Fruit fly (Drosophila melanogaster) whole organism, embryonic: Measurements from ENCODE around the gene CG15927.

ENCODE experiments used
- B-H2 ChIP-seq: fragments of 200-800 bp; sonication (Bioruptor generic); optimal IDR thresholded peaks from 2 replicates; lab custom pipeline; 2018; ENCODE audit warnings: missing biosample characterization, mild to moderate bottlenecking, missing genetic modification characterization
- Blimp-1 ChIP-seq: fragments of 200-800 bp; sonication (Bioruptor generic); optimal IDR thresholded peaks from 3 replicates; lab custom pipeline; 2018; ENCODE audit warnings: missing biosample characterization, missing genetic modification characterization, mild to moderate bottlenecking, moderate library complexity, missing genetic modification reagents
- CG10267 ChIP-seq: fragments of 200-800 bp; sonication (Bioruptor generic); optimal IDR thresholded peaks from 2 replicates; lab custom pipeline; 2018; ENCODE audit warnings: missing biosample characterization, mild to moderate bottlenecking, missing genetic modification characterization, moderate library complexity
- CG11093 ChIP-seq: fragments of 200-800 bp; sonication (Bioruptor generic); IDR thresholded peaks from 3 replicates; pipeline ENCODE4 v1.3.6; 2022; ENCODE audit warnings: missing biosample characterization, missing genetic modification characterization
- CG12071 ChIP-seq: fragments of 200-800 bp; sonication (Bioruptor generic); optimal IDR thresholded peaks from 3 replicates; lab custom pipeline; 2018; ENCODE audit warnings: missing biosample characterization, mild to moderate bottlenecking, missing genetic modification characterization
- CG12104 ChIP-seq: fragments of 200-800 bp; sonication (Bioruptor generic); optimal IDR thresholded peaks from 3 replicates; lab custom pipeline; 2016; ENCODE audit warnings: missing biosample characterization, missing genetic modification characterization
- CG12155 ChIP-seq: fragments of 200-800 bp; sonication (Bioruptor generic); optimal IDR thresholded peaks from 3 replicates; lab custom pipeline; 2016; ENCODE audit warnings: missing biosample characterization, missing genetic modification characterization
- CG12744 ChIP-seq: fragments of 200-800 bp; sonication (Bioruptor generic); optimal IDR thresholded peaks from 2 replicates; lab custom pipeline; 2016; ENCODE audit warnings: missing biosample characterization, missing genetic modification characterization
- CG12942 ChIP-seq: fragments of 200-800 bp; sonication (Bioruptor generic); optimal IDR thresholded peaks from 3 replicates; lab custom pipeline; 2016; ENCODE audit warnings: missing biosample characterization, missing genetic modification characterization
- CG15011 ChIP-seq: fragments of 200-800 bp; sonication (Bioruptor generic); optimal IDR thresholded peaks from 3 replicates; lab custom pipeline; 2018; ENCODE audit warnings: missing biosample characterization, mild to moderate bottlenecking, missing genetic modification characterization
- CG15269 ChIP-seq: fragments of 200-800 bp; sonication (Bioruptor generic); optimal IDR thresholded peaks from 2 replicates; lab custom pipeline; 2018; ENCODE audit warnings: missing biosample characterization, mild to moderate bottlenecking, missing genetic modification characterization, moderate library complexity
- CG15696 ChIP-seq: fragments of 200-800 bp; sonication (Bioruptor generic); optimal IDR thresholded peaks from 2 replicates; lab custom pipeline; 2019; ENCODE audit warnings: missing biosample characterization, mild to moderate bottlenecking, missing genetic modification characterization, moderate library complexity
- CG16813 ChIP-seq: fragments of 200-800 bp; sonication (Bioruptor generic); IDR thresholded peaks from 3 replicates; pipeline ENCODE4 v1.3.6; 2022; ENCODE audit warnings: missing biosample characterization, missing genetic modification characterization; ENCODE audit not compliant: partially characterized antibody
- CG1832 ChIP-seq: fragments of 200-800 bp; sonication (Bioruptor generic); optimal IDR thresholded peaks from 2 replicates; lab custom pipeline; 2017; ENCODE audit warnings: missing biosample characterization, mild to moderate bottlenecking, missing genetic modification characterization, inconsistent platforms
- CG3838 ChIP-seq: fragments of 200-800 bp; sonication (Bioruptor generic); optimal IDR thresholded peaks from 3 replicates; lab custom pipeline; 2016; ENCODE audit warnings: missing biosample characterization, missing genetic modification characterization
- CG4360 ChIP-seq: fragments of 200-800 bp; sonication (Bioruptor generic); IDR thresholded peaks from 2 replicates; pipeline ENCODE4 v1.3.6; 2022; ENCODE audit warnings: missing biosample characterization, missing genetic modification characterization
- CG4820 ChIP-seq: fragments of 200-800 bp; sonication (Bioruptor generic); optimal IDR thresholded peaks from 3 replicates; lab custom pipeline; 2016; ENCODE audit warnings: missing biosample characterization, missing genetic modification characterization
- CG5953 ChIP-seq: fragments of 200-800 bp; sonication (Bioruptor generic); IDR thresholded peaks from 2 replicates; pipeline ENCODE4 v1.3.6; 2022; ENCODE audit warnings: missing biosample characterization, missing genetic modification characterization
- CG6654 ChIP-seq: fragments of 200-800 bp; sonication (Bioruptor generic); optimal IDR thresholded peaks from 2 replicates; lab custom pipeline; 2017; ENCODE audit warnings: missing biosample characterization, mild to moderate bottlenecking, missing genetic modification characterization
- CG6765 ChIP-seq: fragments of 200-800 bp; sonication (Bioruptor generic); optimal IDR thresholded peaks from 3 replicates; lab custom pipeline; 2017; ENCODE audit warnings: missing biosample characterization, mild to moderate bottlenecking, missing genetic modification characterization
- Dbx ChIP-seq: fragments of 200-800 bp; sonication (Bioruptor generic); IDR thresholded peaks from 3 replicates; pipeline ENCODE4 v1.3.6; 2022; ENCODE audit warnings: missing biosample characterization, missing genetic modification characterization
- Doc3 ChIP-seq: fragments of 200-800 bp; sonication (Bioruptor generic); IDR thresholded peaks from 3 replicates; pipeline ENCODE4 v1.3.6; 2022; ENCODE audit warnings: missing biosample characterization, missing genetic modification characterization; ENCODE audit not compliant: partially characterized antibody
- GATAe ChIP-seq: fragments of 200-800 bp; sonication (Bioruptor generic); conservative IDR thresholded peaks from 2 replicates; pipeline ENCODE4 v1.3.6; 2022; ENCODE audit warnings: missing biosample characterization, missing genetic modification characterization
- HLHmδ ChIP-seq: fragments of 200-800 bp; sonication (Bioruptor generic); optimal IDR thresholded peaks from 2 replicates; lab custom pipeline; 2018; ENCODE audit warnings: missing biosample characterization, mild to moderate bottlenecking, missing genetic modification characterization, moderate library complexity
- Hand ChIP-seq: fragments of 200-800 bp; sonication (Bioruptor generic); optimal IDR thresholded peaks from 2 replicates; lab custom pipeline; 2017; ENCODE audit warnings: mild to moderate bottlenecking, missing biosample characterization, missing genetic modification reagents, missing genetic modification characterization
- MTF-1 ChIP-seq: fragments of 200-800 bp; sonication (Bioruptor generic); optimal IDR thresholded peaks from 2 replicates; lab custom pipeline; 2018; ENCODE audit warnings: missing biosample characterization, mild to moderate bottlenecking, missing genetic modification characterization, borderline replicate concordance
- Trl ChIP-seq, 3 experiments: fragments of >200 bp in 2 of 3; fragments of 200-800 bp in 1 of 3; sonication (Bioruptor generic) in 1 of 3; optimal IDR thresholded peaks; 2 replicates in 1 of 3; 3 replicates in 2 of 3; lab custom pipeline; 2016 to 2017; ENCODE audit warnings: missing biosample characterization in 1 of 3, missing genetic modification characterization in 1 of 3
- ase ChIP-seq: fragments of 200-800 bp; sonication (Bioruptor generic); IDR thresholded peaks from 3 replicates; pipeline ENCODE4 v1.3.6; 2022; ENCODE audit warnings: missing biosample characterization, missing genetic modification characterization
- bab2 ChIP-seq: fragments of 200-800 bp; sonication (Bioruptor generic); optimal IDR thresholded peaks from 2 replicates; lab custom pipeline; 2016; ENCODE audit warnings: missing biosample characterization, missing genetic modification characterization
- bowl ChIP-seq: fragments of 200-800 bp; sonication (Bioruptor generic); IDR thresholded peaks from 2 replicates; pipeline ENCODE4 v1.3.6; 2022; ENCODE audit warnings: missing biosample characterization, missing genetic modification characterization
- chn ChIP-seq: fragments of 200-800 bp; sonication (Bioruptor generic); optimal IDR thresholded peaks from 2 replicates; lab custom pipeline; 2016; ENCODE audit warnings: missing biosample characterization, missing genetic modification characterization
- cwo ChIP-seq: fragments of 200-800 bp; sonication (Bioruptor generic); optimal IDR thresholded peaks from 3 replicates; lab custom pipeline; 2017; ENCODE audit warnings: missing biosample characterization, missing genetic modification characterization, mild to moderate bottlenecking, moderate library complexity, missing genetic modification reagents
- dati ChIP-seq: fragments of 200-800 bp; sonication (Bioruptor generic); IDR thresholded peaks from 2 replicates; pipeline ENCODE4 v1.3.6; 2022; ENCODE audit warnings: missing biosample characterization, missing genetic modification characterization
- dimm ChIP-seq: fragments of 200-800 bp; sonication (Bioruptor generic); IDR thresholded peaks from 2 replicates; pipeline ENCODE4 v1.3.6; 2022; ENCODE audit warnings: missing biosample characterization, missing genetic modification characterization
- ems ChIP-seq: fragments of 200-800 bp; sonication (Bioruptor generic); optimal IDR thresholded peaks from 3 replicates; lab custom pipeline; 2016; ENCODE audit warnings: missing biosample characterization, missing genetic modification characterization
- esg ChIP-seq: fragments of 200-800 bp; sonication (Bioruptor generic); conservative IDR thresholded peaks from 2 replicates; pipeline ENCODE4 v1.3.6; 2022; ENCODE audit warnings: missing biosample characterization, missing genetic modification characterization
- eyg ChIP-seq: fragments of 200-800 bp; sonication (Bioruptor generic); optimal IDR thresholded peaks from 3 replicates; lab custom pipeline; 2016; ENCODE audit warnings: missing biosample characterization, missing genetic modification characterization
- grn ChIP-seq: fragments of 200-800 bp; sonication (Bioruptor generic); optimal IDR thresholded peaks from 3 replicates; lab custom pipeline; 2017; ENCODE audit warnings: missing biosample characterization, missing genetic modification characterization
- hbn ChIP-seq: fragments of 200-800 bp; sonication (Bioruptor generic); IDR thresholded peaks from 2 replicates; pipeline ENCODE4 v1.3.6; 2022; ENCODE audit warnings: missing biosample characterization, missing genetic modification characterization; ENCODE audit not compliant: partially characterized antibody
- maf-S ChIP-seq: fragments of 200-800 bp; sonication (Bioruptor generic); optimal IDR thresholded peaks from 2 replicates; lab custom pipeline; 2016; ENCODE audit warnings: missing biosample characterization, missing genetic modification characterization
- otp ChIP-seq: fragments of 200-800 bp; sonication (Bioruptor generic); IDR thresholded peaks from 3 replicates; pipeline ENCODE4, ENCODE4 v1.3.6; 2022; ENCODE audit warnings: missing biosample characterization, missing genetic modification characterization
- p53 ChIP-seq: fragments of 200-800 bp; sonication (Bioruptor generic); optimal IDR thresholded peaks from 2 replicates; lab custom pipeline; 2016; ENCODE audit warnings: missing biosample characterization, missing genetic modification characterization
- phol ChIP-seq: fragments of 200-800 bp; sonication (Bioruptor generic); optimal IDR thresholded peaks from 3 replicates; lab custom pipeline; 2018; ENCODE audit warnings: missing biosample characterization, mild to moderate bottlenecking, missing genetic modification characterization, moderate library complexity
- pita ChIP-seq: fragments of 200-800 bp; sonication (Bioruptor generic); optimal IDR thresholded peaks from 2 replicates; lab custom pipeline; 2017; ENCODE audit warnings: missing biosample characterization, mild to moderate bottlenecking, missing genetic modification characterization
- rib ChIP-seq: fragments of 200-800 bp; sonication (Bioruptor generic); IDR thresholded peaks from 2 replicates; pipeline ENCODE4 v1.3.6; 2022; ENCODE audit warnings: missing biosample characterization, missing genetic modification characterization
- unc-4 ChIP-seq: fragments of 200-800 bp; sonication (Bioruptor generic); IDR thresholded peaks from 2 replicates; pipeline ENCODE4 v1.3.6; 2022; ENCODE audit warnings: missing biosample characterization, missing genetic modification characterization; ENCODE audit not compliant: partially characterized antibody
- zen ChIP-seq: fragments of 200-800 bp; sonication (Bioruptor generic); optimal IDR thresholded peaks from 3 replicates; lab custom pipeline; 2018; ENCODE audit warnings: missing biosample characterization, mild to moderate bottlenecking, missing genetic modification characterization, moderate library complexity
- zf30C ChIP-seq: fragments of 200-800 bp; sonication (Bioruptor generic); optimal IDR thresholded peaks from 3 replicates; lab custom pipeline; 2018; ENCODE audit warnings: missing biosample characterization, mild to moderate bottlenecking, missing genetic modification characterization
- zfh1 ChIP-seq: fragments of 200-800 bp; sonication (Bioruptor generic); IDR thresholded peaks from 3 replicates; pipeline ENCODE4 v1.3.6; 2022; ENCODE audit warnings: missing biosample characterization, missing genetic modification characterization

CG15927 gene

DNA sequence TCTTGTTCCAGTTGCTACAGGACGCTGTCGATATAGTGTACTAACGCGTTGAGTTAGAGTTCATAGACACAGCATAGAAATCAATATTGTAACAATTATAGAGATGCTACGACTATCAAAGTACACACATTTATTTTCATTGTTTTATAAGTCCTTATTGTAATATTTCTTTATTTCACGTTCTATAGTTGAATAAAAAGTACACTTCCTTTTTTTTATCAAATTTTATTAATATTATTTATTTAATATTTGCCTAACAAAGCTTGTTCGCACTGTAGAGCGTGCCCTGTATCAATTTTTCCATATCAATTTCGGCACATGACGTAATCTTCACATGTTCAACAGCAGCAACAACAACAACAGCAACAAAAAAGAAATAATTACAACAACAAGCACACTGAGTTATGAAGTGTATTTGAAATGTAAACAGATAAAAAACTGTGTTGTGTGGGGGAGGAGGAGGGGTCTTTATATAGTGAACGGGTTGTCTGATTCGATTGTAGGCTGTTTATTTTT, 19.5 kb downstream of the CG15927 start (continued):
- no peak for TF ChIP-seq CG12744
- peak; percentile 88 for TF ChIP-seq CG4360
- peak; percentile 39; the same call in 1 of the 3 replicates for TF ChIP-seq CG11093 (GFP tag; lab: Robert Waterston, UW)
- TF ChIP-seq CG6765 (GFP tag; lab: Kevin White, UChicago) = peak; percentile 14
- TF ChIP-seq Dbx (GFP tag; lab: Robert Waterston, UW) = peak; percentile 58; the same call in 2 of the 3 replicates
- peak; percentile 78 for TF ChIP-seq esg (GFP tag; lab: Robert Waterston, UW)
- TF ChIP-seq zfh1 = 0 out of 3 replicates have a peak, but pooled peaks have one; percentile 39
- peak; percentile 24; the same call in 1 of the 2 replicates for TF ChIP-seq CG5953 (GFP tag; lab: Robert Waterston, UW)
- no peak for TF ChIP-seq hbn (GFP tag; lab: Robert Waterston, UW)
- TF ChIP-seq otp (GFP tag; lab: Robert Waterston, UW) = 0 out of 3 replicates have a peak, but pooled peaks have one; percentile 15
- TF ChIP-seq CG12155 (GFP tag; lab: Kevin White, UChicago) = peak; percentile 69
- TF ChIP-seq CG10267 (tag; lab: Kevin White, UChicago) = peak; percentile 72
- no peak for TF ChIP-seq CG12071
- peak; percentile 72 for TF ChIP-seq Hand (GFP tag; lab: Kevin White, UChicago)
- no peak for TF ChIP-seq maf-S (GFP tag; lab: Kevin White, UChicago)
- TF ChIP-seq CG12104 (GFP tag; lab: Kevin White, UChicago) = peak; percentile 64
- TF ChIP-seq Doc3 (GFP tag; lab: Robert Waterston, UW) = no peak
- TF ChIP-seq Trl (optimal IDR thresholded peaks at IDR 0.05; lab: Kevin White, UChicago) = no peak
- no peak for TF ChIP-seq Trl (GFP tag; optimal IDR thresholded peaks at IDR 0.05; lab: Kevin White, UChicago)
- TF ChIP-seq phol (tag; lab: Kevin White, UChicago) = peak; percentile 85
- peak; percentile 1 for TF ChIP-seq CG3838 (GFP tag; lab: Kevin White, UChicago)
- TF ChIP-seq CG15011 = no peak
- TF ChIP-seq grn (GFP tag; lab: Kevin White, UChicago) = no peak
- no peak for TF ChIP-seq MTF-1
- TF ChIP-seq CG15696 = peak; percentile 53
- peak; percentile 82 for TF ChIP-seq Blimp-1 (GFP tag; lab: Kevin White, UChicago)
- no peak for TF ChIP-seq dimm (GFP tag; lab: Robert Waterston, UW)
- TF ChIP-seq CG12942 (GFP tag; lab: Kevin White, UChicago) = peak; percentile 49
- no peak for TF ChIP-seq bowl (GFP tag; lab: Robert Waterston, UW)
- TF ChIP-seq p53 (GFP tag; lab: Kevin White, UChicago) = no peak
- no peak for TF ChIP-seq HLHmδ (GFP tag; lab: Kevin White, UChicago)
- TF ChIP-seq zen (tag; lab: Kevin White, UChicago) = peak; percentile 47
- peak; percentile 18 for TF ChIP-seq CG6654
- no peak for TF ChIP-seq pita (GFP tag; lab: Kevin White, UChicago)
- TF ChIP-seq ase (GFP tag; lab: Robert Waterston, UW) = 0 out of 3 replicates have a peak, but pooled peaks have one; percentile 28
- peak; percentile 34 for TF ChIP-seq B-H2 (GFP tag; lab: Kevin White, UChicago)
- TF ChIP-seq eyg (GFP tag; lab: Kevin White, UChicago) = no peak
- 0 out of 2 replicates have a peak, but pooled peaks have one; percentile 15 for TF ChIP-seq rib (GFP tag; lab: Robert Waterston, UW)
- no peak for TF ChIP-seq unc-4 (GFP tag; lab: Robert Waterston, UW)
- peak; percentile 16 for TF ChIP-seq ems (GFP tag; lab: Kevin White, UChicago)
- peak; percentile 92 for TF ChIP-seq CG15269 (tag; lab: Kevin White, UChicago)
- TF ChIP-seq CG4820 (GFP tag; lab: Kevin White, UChicago) = peak; percentile 43
- TF ChIP-seq zf30C (GFP tag; lab: Kevin White, UChicago) = no peak
- TF ChIP-seq chn (GFP tag; lab: Kevin White, UChicago) = peak; percentile 7
- no peak for TF ChIP-seq CG1832 (GFP tag; lab: Kevin White, UChicago)
- TF ChIP-seq GATAe = no peak
- peak; percentile 82 for TF ChIP-seq cwo (GFP tag; lab: Kevin White, UChicago)
- TF ChIP-seq CG16813 (GFP tag; lab: Robert Waterston, UW) = no peak
- no peak for TF ChIP-seq bab2 (GFP tag; lab: Kevin White, UChicago)
- no peak for TF ChIP-seq dati (GFP tag; lab: Robert Waterston, UW)
